Fruit fly (Drosophila melanogaster) whole organism, pupa: ENCODE data around the gene nrv1.

Experiments used
- CG10348 ChIP-seq: fragments of 200-800 bp; sonication (Bioruptor generic); IDR thresholded peaks from 2 replicates; pipeline ENCODE4 v1.3.6; 2022; ENCODE audit warnings: missing biosample characterization, missing genetic modification characterization
- CG12605 ChIP-seq: fragments of 200-800 bp; sonication (Bioruptor generic); IDR thresholded peaks from 2 replicates; pipeline ENCODE4 v1.3.6; 2022; ENCODE audit warnings: missing biosample characterization, missing genetic modification characterization
- CG13204 ChIP-seq: fragments of 200-800 bp; sonication (Bioruptor generic); optimal IDR thresholded peaks from 2 replicates; lab custom pipeline; 2018; ENCODE audit warnings: missing biosample characterization, mild to moderate bottlenecking, missing genetic modification characterization, moderate library complexity
- CG14655 ChIP-seq: fragments of 200-800 bp; sonication (Bioruptor generic); optimal IDR thresholded peaks from 3 replicates; lab custom pipeline; 2017; ENCODE audit warnings: mild to moderate bottlenecking, missing biosample characterization, missing genetic modification reagents, missing genetic modification characterization
- CG15710 ChIP-seq: fragments of 200-800 bp; sonication (Bioruptor generic); optimal IDR thresholded peaks from 2 replicates; lab custom pipeline; 2018; ENCODE audit warnings: missing biosample characterization, mild to moderate bottlenecking, missing genetic modification characterization, moderate library complexity
- CG17806 ChIP-seq: fragments of 200-800 bp; sonication (Bioruptor generic); optimal IDR thresholded peaks from 2 replicates; lab custom pipeline; 2018; ENCODE audit warnings: missing biosample characterization, mild to moderate bottlenecking, missing genetic modification characterization, moderate library complexity
- CG32121 ChIP-seq: fragments of 200-800 bp; sonication (Bioruptor generic); IDR thresholded peaks from 2 replicates; pipeline ENCODE4 v1.3.6; 2022; ENCODE audit warnings: missing biosample characterization, missing genetic modification characterization
- CG34367 ChIP-seq: fragments of 200-800 bp; sonication (Bioruptor generic); optimal IDR thresholded peaks from 2 replicates; lab custom pipeline; 2018; ENCODE audit warnings: missing biosample characterization, mild to moderate bottlenecking, missing genetic modification characterization
- CG4496 ChIP-seq: fragments of 200-800 bp; sonication (Bioruptor generic); IDR thresholded peaks from 3 replicates; pipeline ENCODE4 v1.3.6; 2022; ENCODE audit warnings: missing biosample characterization, missing genetic modification characterization
- CG8159 ChIP-seq: fragments of 200-800 bp; sonication (Bioruptor generic); optimal IDR thresholded peaks from 3 replicates; lab custom pipeline; 2018; ENCODE audit warnings: missing biosample characterization, mild to moderate bottlenecking, missing genetic modification characterization, moderate library complexity
- CG8301 ChIP-seq: fragments of 200-800 bp; sonication (Bioruptor generic); optimal IDR thresholded peaks from 2 replicates; lab custom pipeline; 2018; ENCODE audit warnings: missing biosample characterization, mild to moderate bottlenecking, missing genetic modification characterization
- CG9948 ChIP-seq: fragments of 200-800 bp; sonication (Bioruptor generic); optimal IDR thresholded peaks from 2 replicates; lab custom pipeline; 2018; ENCODE audit warnings: missing biosample characterization, mild to moderate bottlenecking, missing genetic modification characterization, moderate library complexity
- D1 ChIP-seq: fragments of 200-800 bp; sonication (Bioruptor generic); optimal IDR thresholded peaks from 2 replicates; lab custom pipeline; 2018; ENCODE audit warnings: missing biosample characterization, mild to moderate bottlenecking, missing genetic modification characterization, moderate library complexity
- EcR ChIP-seq: fragments of 200-800 bp; sonication (Bioruptor generic); optimal IDR thresholded peaks from 3 replicates; lab custom pipeline; 2019; ENCODE audit warnings: missing biosample characterization, missing genetic modification characterization, mild to moderate bottlenecking, moderate library complexity, missing genetic modification reagents
- Ets98B ChIP-seq: fragments of 200-800 bp; sonication (Bioruptor generic); IDR thresholded peaks from 2 replicates; pipeline ENCODE4 v1.3.6; 2022; ENCODE audit warnings: missing biosample characterization, missing genetic modification characterization
- Pif1A ChIP-seq: fragments of 200-800 bp; sonication (Bioruptor generic); optimal IDR thresholded peaks from 3 replicates; lab custom pipeline; 2016; ENCODE audit warnings: missing biosample characterization, missing genetic modification characterization
- Pif1B ChIP-seq: fragments of 200-800 bp; sonication (Bioruptor generic); optimal IDR thresholded peaks from 3 replicates; lab custom pipeline; 2016; ENCODE audit warnings: missing biosample characterization, missing genetic modification characterization
- Snoo ChIP-seq: fragments of 200-800 bp; sonication (Bioruptor generic); optimal IDR thresholded peaks from 3 replicates; lab custom pipeline; 2017; ENCODE audit warnings: missing biosample characterization, mild to moderate bottlenecking, missing genetic modification characterization, inconsistent platforms
- fd96Ca ChIP-seq: fragments of 200-800 bp; sonication (Bioruptor generic); IDR thresholded peaks from 3 replicates; pipeline ENCODE4 v1.3.6; 2022; ENCODE audit warnings: missing biosample characterization, missing genetic modification characterization
- gl ChIP-seq: fragments of 200-800 bp; sonication (Bioruptor generic); optimal IDR thresholded peaks from 2 replicates; lab custom pipeline; 2018; ENCODE audit warnings: missing biosample characterization, mild to moderate bottlenecking, missing genetic modification characterization
- rn ChIP-seq: fragments of 200-800 bp; sonication (Bioruptor generic); IDR thresholded peaks from 2 replicates; pipeline ENCODE4 v1.3.6; 2022; ENCODE audit warnings: missing biosample characterization, missing genetic modification characterization

The nrv1 gene

dm6 chr2L:6784235-6784634 is 2.4 kb downstream of the nrv1 start:
- TF ChIP-seq EcR (GFP tag; lab: Kevin White, UChicago) (peak; percentile 22), CG14655 (GFP tag; lab: Kevin White, UChicago) (no peak)

- TF ChIP-seq CG8301: no peak
- peak; percentile 65; the same call in 2 of the 3 replicates for TF ChIP-seq CG4496 (GFP tag; lab: Robert Waterston, UW)
- no peak for TF ChIP-seq CG34367 (tag; lab: Kevin White, UChicago)
These were observed 3.3 kb downstream of the nrv1 start for dm6 chr2L:6783395-6783794.

DNA sequence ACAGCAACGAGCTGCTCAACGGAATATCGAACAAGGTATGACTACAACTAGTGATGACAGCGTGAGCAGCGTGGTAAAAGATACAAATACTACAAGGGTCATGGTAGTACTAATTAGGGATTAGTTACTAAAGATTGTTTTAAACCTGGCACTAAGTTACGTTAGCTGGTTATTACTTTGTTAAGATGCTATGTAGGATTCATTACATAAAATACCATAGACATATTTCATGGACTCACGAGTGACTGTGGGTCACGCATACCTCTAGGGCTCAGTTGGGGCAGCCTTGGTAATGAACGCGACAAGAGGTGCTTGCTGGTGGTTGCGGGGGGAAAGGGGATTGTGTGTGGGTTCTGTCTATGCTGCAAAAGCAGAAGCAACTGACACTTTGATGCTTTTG is 11.8 kb downstream of the nrv1 start:
- TF ChIP-seq Ets98B (GFP tag; lab: Robert Waterston, UW) (no peak), Snoo (tag; lab: Kevin White, UChicago) (no peak), CG17806 (tag; lab: Kevin White, UChicago) (no peak), CG34367 (tag; lab: Kevin White, UChicago) (no peak), CG8301 (no peak), Pif1A (GFP tag; lab: Kevin White, UChicago) (no peak)

dm6 chr2L:6773645-6774044 is 13.0 kb downstream of the nrv1 start, which contains the start of gene CG17378:
Gene CG17378 (plus strand): TSS chr2L:6774041.
- no peak for TF ChIP-seq CG10348 (GFP tag; lab: Robert Waterston, UW)
- TF ChIP-seq CG34367 (tag; lab: Kevin White, UChicago): no peak
- no peak for TF ChIP-seq CG4496 (GFP tag; lab: Robert Waterston, UW)
- TF ChIP-seq gl (tag; lab: Kevin White, UChicago): no peak
- TF ChIP-seq rn (GFP tag; lab: Robert Waterston, UW): no peak
- no peak for TF ChIP-seq CG32121
- no peak for TF ChIP-seq CG8301
- no peak for TF ChIP-seq CG13204
- TF ChIP-seq Ets98B (GFP tag; lab: Robert Waterston, UW): no peak
- no peak for TF ChIP-seq Pif1B (GFP tag; lab: Kevin White, UChicago)
- no peak for TF ChIP-seq CG14655 (GFP tag; lab: Kevin White, UChicago)
- TF ChIP-seq CG9948 (tag; lab: Kevin White, UChicago): no peak
- TF ChIP-seq CG8159: no peak
- TF ChIP-seq D1 (tag; lab: Kevin White, UChicago): no peak
- no peak for TF ChIP-seq EcR (GFP tag; lab: Kevin White, UChicago)
- no peak for TF ChIP-seq CG12605
- TF ChIP-seq fd96Ca (GFP tag; lab: Robert Waterston, UW): no peak
- no peak for TF ChIP-seq CG17806 (tag; lab: Kevin White, UChicago)
- TF ChIP-seq Snoo (tag; lab: Kevin White, UChicago): no peak
- TF ChIP-seq Pif1A (GFP tag; lab: Kevin White, UChicago): no peak

DNA sequence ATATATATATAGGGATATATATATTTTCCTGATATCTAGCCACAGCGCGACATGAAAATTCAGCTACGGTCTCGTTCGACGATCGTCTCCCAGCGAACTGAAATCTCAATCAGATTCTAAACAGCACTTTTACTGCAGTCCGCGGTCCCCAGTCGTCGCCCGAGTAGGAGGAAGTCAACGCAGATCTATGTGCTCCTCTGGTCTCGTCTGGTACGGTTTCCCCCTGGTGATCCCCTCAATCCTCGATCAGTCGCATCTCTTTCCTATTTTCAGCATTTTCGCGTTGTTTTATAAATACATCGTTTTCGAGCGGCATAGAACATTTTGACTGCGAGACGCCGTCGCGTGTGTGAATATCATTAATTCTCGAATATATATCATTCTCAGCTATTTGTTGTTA is 14.0 kb downstream of the nrv1 start, which contains the start of gene LUBEL:
Gene LUBEL (minus strand): TSS at position 101 of the 400 bp plus-strand sequence.
- TF ChIP-seq CG32121 (0 out of 2 replicates have a peak, but pooled peaks have one; percentile 32), CG10348 (GFP tag; lab: Robert Waterston, UW) (no peak)

DNA sequence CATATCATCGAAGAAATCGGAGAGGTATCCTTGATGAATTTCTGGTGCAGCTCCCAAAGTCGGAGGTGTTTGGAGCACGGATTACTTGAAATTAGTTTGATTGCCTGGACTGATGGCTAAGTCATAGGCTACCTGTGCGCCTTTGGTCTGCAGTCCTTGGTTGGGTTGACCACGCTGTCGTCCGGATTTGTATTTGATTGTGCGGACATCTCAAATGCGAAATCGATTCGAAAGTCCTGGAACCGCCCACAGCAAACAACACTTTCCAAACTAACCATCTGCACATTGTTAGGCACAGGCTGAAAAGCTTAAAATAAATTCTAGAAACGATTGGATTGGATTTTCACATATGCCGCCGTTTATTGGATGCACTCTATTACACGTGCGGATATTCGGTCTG is 27.1 kb downstream of the nrv1 start, which contains the start of gene CG11322:
Gene CG11322 (minus strand): TSS at position 101 of the 400 bp plus-strand sequence.
- no peak for TF ChIP-seq CG8301
- no peak for TF ChIP-seq CG12605
- TF ChIP-seq CG4496 (GFP tag; lab: Robert Waterston, UW): no peak
- no peak for TF ChIP-seq CG13204
- TF ChIP-seq rn (GFP tag; lab: Robert Waterston, UW): no peak
- no peak for TF ChIP-seq CG15710 (tag; lab: Kevin White, UChicago)
- no peak for TF ChIP-seq CG14655 (GFP tag; lab: Kevin White, UChicago)
- TF ChIP-seq Pif1B (GFP tag; lab: Kevin White, UChicago): no peak
- no peak for TF ChIP-seq Pif1A (GFP tag; lab: Kevin White, UChicago)
- no peak for TF ChIP-seq CG10348 (GFP tag; lab: Robert Waterston, UW)
- no peak for TF ChIP-seq D1 (tag; lab: Kevin White, UChicago)
- no peak for TF ChIP-seq CG17806 (tag; lab: Kevin White, UChicago)
- TF ChIP-seq Snoo (tag; lab: Kevin White, UChicago): no peak
- TF ChIP-seq fd96Ca (GFP tag; lab: Robert Waterston, UW): no peak
- no peak for TF ChIP-seq CG9948 (tag; lab: Kevin White, UChicago)
- no peak for TF ChIP-seq gl (tag; lab: Kevin White, UChicago)
- no peak for TF ChIP-seq CG34367 (tag; lab: Kevin White, UChicago)
- TF ChIP-seq, all 21 proteins: peak for 0

- TF ChIP-seq CG8159: no peak
- 0 out of 3 replicates have a peak, but pooled peaks have one; percentile 28 for TF ChIP-seq CG4496 (GFP tag; lab: Robert Waterston, UW)
- 0 out of 2 replicates have a peak, but pooled peaks have one; percentile 8 for TF ChIP-seq rn (GFP tag; lab: Robert Waterston, UW)
- no peak for TF ChIP-seq CG15710 (tag; lab: Kevin White, UChicago)
- TF ChIP-seq CG34367 (tag; lab: Kevin White, UChicago): no peak
- no peak for TF ChIP-seq D1 (tag; lab: Kevin White, UChicago)
- TF ChIP-seq CG14655 (GFP tag; lab: Kevin White, UChicago): no peak
- TF ChIP-seq CG17806 (tag; lab: Kevin White, UChicago): no peak
- TF ChIP-seq Snoo (tag; lab: Kevin White, UChicago): no peak
- TF ChIP-seq CG10348 (GFP tag; lab: Robert Waterston, UW): no peak
- peak; percentile 63; the same call in 1 of the 2 replicates for TF ChIP-seq CG32121
- no peak for TF ChIP-seq Pif1B (GFP tag; lab: Kevin White, UChicago)
These were observed 35.6 kb downstream of the nrv1 start for dm6 chr2L:6751037-6751436.
